Worm (Caenorhabditis elegans) whole organism, L4/young adult: ENCODE data around the gene srw-60.

Experiments
- W03F9.2 ChIP-seq: fragments of 150-350 bp; optimal IDR thresholded peaks from 2 replicates; lab custom pipeline; 2014; ENCODE audit warnings: missing biosample characterization, missing genetic modification characterization
- dao-5 ChIP-seq: sonication (generic microtip); optimal IDR thresholded peaks from 2 replicates; lab custom pipeline; 2016; ENCODE audit warnings: missing genotype, missing genetic modification characterization, moderate library complexity, missing compliant biosample characterization

DNA sequence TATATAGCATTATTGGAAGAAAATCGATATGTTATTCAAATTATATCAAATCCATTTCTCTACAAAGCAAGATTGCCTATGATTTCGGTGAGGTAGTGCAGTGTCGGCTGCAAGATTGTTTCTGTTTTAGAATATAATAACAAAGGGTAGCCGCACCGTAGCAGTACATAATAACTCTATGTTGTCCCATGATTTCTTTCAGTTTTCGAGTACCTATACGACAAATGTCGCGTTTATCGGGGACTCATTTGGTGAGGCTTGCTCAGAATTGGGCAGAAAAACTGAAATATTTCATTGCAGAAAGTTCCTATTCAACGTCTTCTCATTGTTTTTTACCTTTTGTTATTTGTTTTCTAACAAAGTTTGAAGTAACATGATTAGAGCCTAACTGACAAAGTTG lies 12.0 kb upstream of the srw-60 start, which contains the start of gene srw-79:
- no peak for TF ChIP-seq W03F9.2 (tag; lab: Kevin White, UChicago)
- TF ChIP-seq dao-5: no peak
